Fruit fly (Drosophila melanogaster): Measurements from ENCODE around the gene CG15812.

CG15812 gene

dm6 chr3L:3143383-3143962 lies 16.3 kb upstream of the CG15812 start, which contains the start of the genes CG11537 and Alg2:
Gene CG11537, minus strand, starts transcription at chr3L:3143457.
Gene Alg2, plus strand, starts transcription at chr3L:3143808.
- no peak for TF ChIP-seq CG17801 (GFP tag; optimal IDR thresholded peaks at IDR 0.05; ENCODE audit: partially characterized antibody)

DNA sequence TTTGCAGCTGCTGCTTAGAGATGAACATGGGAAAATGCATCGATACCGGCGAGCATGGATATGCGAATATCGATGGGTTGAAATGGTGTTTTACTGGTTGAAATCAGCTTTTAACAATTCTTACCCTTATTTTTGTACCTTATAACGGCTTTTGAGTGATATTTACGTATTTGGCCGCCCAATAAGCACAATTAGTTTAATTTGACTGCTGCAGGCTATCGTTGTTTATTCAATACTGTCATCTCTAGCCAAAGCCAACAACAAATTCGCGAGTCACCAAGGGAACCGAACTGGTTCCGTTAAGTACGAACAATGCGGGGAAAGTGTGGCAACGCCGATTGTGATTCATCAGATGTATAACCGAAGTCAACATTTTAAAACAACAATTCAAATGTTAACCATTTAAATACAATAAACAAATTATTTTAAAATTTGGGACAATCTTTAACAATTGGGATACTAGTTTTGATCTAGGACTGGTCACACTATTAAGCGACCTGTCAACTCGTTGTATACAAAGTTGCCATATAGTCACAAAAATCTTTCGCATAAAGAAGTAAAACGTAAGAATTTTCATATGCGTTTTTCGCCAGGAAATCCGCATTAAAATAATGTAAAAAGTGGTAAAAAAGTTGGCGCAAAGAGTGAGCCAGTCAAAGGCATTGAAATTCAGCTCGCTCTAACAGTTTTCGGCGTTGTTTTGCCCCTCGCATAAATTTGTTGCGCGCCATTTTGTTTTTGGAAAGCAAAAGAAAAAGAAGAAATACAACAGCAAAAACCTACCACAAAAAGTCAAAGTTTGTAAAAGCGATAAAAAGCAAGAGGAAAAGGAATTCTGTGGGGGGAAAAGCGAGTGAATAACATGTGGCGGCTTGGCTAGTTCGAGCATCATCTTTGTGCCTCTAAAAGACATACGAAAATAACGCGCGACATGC lies 11.4 kb upstream of the CG15812 start, which contains the start of the genes Usp5 and BtbVII:
TSS of gene Usp5 (minus strand) at position 234 of the 935 bp plus-strand sequence.
TSS of gene BtbVII (plus strand) at position 522 of the 935 bp plus-strand sequence.
- TF ChIP-seq CG17801 (GFP tag; optimal IDR thresholded peaks at IDR 0.05; ENCODE audit: partially characterized antibody), result peak; percentile 7

dm6 chr3L:3149060-3149872 lies 10.5 kb upstream of the CG15812 start:
- TF ChIP-seq CG17801 (GFP tag; optimal IDR thresholded peaks at IDR 0.05; ENCODE audit: partially characterized antibody), result no peak

dm6 chr3L:3150376-3150775 lies 9.4 kb upstream of the CG15812 start:
- no peak for TF ChIP-seq CG17801 (GFP tag; optimal IDR thresholded peaks at IDR 0.05; ENCODE audit: partially characterized antibody)

DNA sequence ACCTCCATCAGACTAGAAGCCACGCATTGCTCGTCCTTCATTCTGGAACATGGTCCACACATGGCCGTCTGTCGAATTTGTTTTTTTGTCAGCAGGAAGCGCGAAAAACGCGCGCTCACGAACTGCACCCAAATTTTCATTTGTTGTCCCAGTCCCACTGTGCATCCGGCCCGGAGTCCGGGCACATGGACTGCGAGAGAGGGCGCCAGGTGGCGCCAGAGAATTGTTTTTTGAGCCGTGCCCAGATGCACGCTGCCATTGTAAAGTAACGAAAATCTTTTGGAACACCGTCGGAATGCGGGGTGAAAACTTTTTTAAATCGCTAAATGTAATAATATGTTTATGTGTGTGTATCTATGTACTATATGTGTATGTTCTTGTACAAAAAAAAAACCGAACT lies 2.1 kb upstream of the CG15812 start:
- TF ChIP-seq CG17801 (GFP tag; optimal IDR thresholded peaks at IDR 0.05; ENCODE audit: partially characterized antibody), result no peak

- TF ChIP-seq CG17801 (GFP tag; optimal IDR thresholded peaks at IDR 0.05; ENCODE audit: partially characterized antibody), result no peak
Observed at dm6 chr3L:3161968-3162367, 2.2 kb downstream of the CG15812 start, which contains the start of gene rasp. Gene rasp, plus strand, starts transcription at chr3L:3162180.

DNA sequence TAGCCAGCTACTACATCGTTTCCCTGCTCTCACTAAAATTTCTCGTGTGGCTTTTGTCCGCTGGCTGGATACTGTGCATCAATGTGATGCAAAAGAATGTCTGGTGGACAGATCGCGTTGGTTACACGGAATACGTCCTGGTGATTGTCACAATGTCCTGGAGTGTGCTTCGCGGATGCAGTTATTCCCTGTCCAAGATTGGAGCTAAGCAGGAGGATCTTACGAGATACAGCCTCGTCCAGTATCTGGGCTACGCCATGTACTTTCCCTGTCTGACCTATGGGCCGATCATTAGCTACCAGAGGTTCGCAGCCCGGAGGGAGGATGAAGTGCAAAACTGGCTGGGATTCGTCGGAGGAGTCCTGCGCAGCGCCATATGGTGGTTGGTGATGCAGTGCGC lies 2.8 kb downstream of the CG15812 start:
- TF ChIP-seq CG17801 (GFP tag; optimal IDR thresholded peaks at IDR 0.05; ENCODE audit: partially characterized antibody), result no peak

DNA sequence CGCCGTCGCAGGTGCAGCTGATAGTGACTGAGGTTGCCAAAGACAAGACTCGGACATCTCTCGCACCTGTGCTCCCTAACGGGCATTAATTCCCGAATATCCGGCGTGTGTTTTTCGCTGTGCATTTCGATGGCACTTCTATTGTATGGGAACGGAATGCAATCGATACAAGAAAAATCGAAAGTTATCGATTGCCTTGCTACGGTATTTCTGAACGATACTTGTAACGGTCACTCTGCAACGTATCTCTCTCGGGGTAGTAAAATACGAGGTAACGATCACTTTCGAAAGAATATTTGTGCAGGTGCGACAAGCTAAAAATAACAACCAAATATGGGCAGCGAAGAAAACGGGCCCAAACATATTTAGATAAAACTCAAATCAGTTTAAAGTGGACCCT lies 5.2 kb downstream of the CG15812 start, which contains the start of gene CG32280:
TSS of gene CG32280 (plus strand) at position 231 of the 400 bp plus-strand sequence.
- peak; percentile 30 for TF ChIP-seq CG17801 (GFP tag; optimal IDR thresholded peaks at IDR 0.05; ENCODE audit: partially characterized antibody)

- no peak for TF ChIP-seq CG17801 (GFP tag; optimal IDR thresholded peaks at IDR 0.05; ENCODE audit: partially characterized antibody)
Observed at dm6 chr3L:3165399-3165798, 5.6 kb downstream of the CG15812 start.

DNA sequence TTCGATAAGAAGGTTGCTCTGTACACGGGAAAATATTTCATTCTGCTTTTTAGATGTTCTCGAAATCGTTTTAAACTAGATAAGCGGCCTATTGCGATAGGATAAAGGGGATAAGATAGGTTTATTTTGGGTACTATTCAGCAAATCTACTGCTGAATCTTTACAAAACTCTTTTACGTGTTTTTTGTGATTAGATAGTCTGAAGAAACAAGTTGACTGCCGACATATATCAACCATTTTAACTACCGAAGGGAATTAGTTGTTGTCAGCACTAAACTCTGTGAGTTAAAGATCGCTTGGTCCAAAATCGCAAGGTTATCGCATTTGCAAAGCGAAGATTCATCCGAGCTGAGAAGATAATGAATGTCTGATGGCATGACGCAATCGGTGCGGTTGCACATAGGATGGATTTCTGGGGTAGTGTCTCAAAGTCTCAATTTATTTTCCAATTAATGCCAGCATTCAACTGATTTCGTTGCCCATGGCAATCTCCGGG lies 6.5 kb downstream of the CG15812 start, which contains the start of gene Asciz:
TSS of gene Asciz (minus strand) at position 51 of the 496 bp plus-strand sequence.
- no peak for TF ChIP-seq CG17801 (GFP tag; optimal IDR thresholded peaks at IDR 0.05; ENCODE audit: partially characterized antibody)

- no peak for TF ChIP-seq CG17801 (GFP tag; optimal IDR thresholded peaks at IDR 0.05; ENCODE audit: partially characterized antibody)
Observed at dm6 chr3L:3169107-3169506, 9.3 kb downstream of the CG15812 start, which contains the start of the genes CG32278 and CG32281. Gene CG32278, plus strand, starts transcription at chr3L:3169286. Gene CG32281, plus strand, starts transcription at chr3L:3169375.

DNA sequence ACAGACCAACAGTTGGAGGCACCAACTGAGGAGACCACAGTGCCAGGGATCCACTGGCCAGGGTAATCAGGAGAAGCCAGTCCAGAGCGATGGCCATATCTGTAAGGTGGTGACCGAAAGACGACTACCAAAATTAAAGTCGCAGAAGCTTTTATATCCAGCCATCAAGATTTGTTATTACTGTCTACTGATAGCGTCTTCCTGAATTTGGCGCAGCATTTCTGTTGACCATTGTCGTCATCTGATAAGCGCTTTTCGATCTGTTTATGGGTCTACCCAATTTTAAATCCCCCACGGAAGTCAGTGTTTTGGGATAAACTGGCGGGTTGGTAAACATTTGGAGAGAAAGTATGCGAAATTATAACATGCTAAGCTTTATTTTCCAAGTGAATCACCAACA lies 12.7 kb downstream of the CG15812 start, which contains the start of gene CG14963:
TSS of gene CG14963 (minus strand) at position 101 of the 400 bp plus-strand sequence.
- no peak for TF ChIP-seq CG17801 (GFP tag; optimal IDR thresholded peaks at IDR 0.05; ENCODE audit: partially characterized antibody)

DNA sequence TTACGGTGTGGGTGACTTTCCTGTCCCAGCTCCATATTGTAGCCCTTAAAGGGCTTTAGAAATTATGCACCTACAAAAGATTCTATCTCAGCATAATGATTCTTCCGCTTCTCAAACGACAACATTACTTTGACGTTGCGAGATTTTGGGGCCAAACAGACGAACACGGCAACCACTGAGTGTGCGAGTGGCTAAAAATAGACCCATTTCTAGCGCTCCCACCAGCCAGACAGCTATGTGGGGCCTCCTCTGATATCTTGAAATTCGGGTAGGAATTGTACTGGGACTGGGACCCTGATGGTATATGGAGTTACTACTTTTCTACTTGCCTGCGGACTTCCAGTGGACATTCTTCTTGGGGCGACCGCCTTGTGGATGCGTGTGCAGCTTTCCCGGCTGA lies 18.1 kb downstream of the CG15812 start:
- TF ChIP-seq CG17801 (GFP tag; optimal IDR thresholded peaks at IDR 0.05; ENCODE audit: partially characterized antibody), result no peak

dm6 chr3L:3178530-3179096 lies 18.8 kb downstream of the CG15812 start, which contains the start of the genes MnM and Girdin:
Gene MnM, minus strand, starts transcription at chr3L:3178580.
Gene Girdin, plus strand, starts transcription at chr3L:3178930.
- no peak for TF ChIP-seq CG17801 (GFP tag; optimal IDR thresholded peaks at IDR 0.05; ENCODE audit: partially characterized antibody)

All from ovary, adult (tissue).